Worm (Caenorhabditis elegans) whole organism, L1 larva: ENCODE data around the gene tre-4.
A peak's percentile ranks its signal among the peaks of the same experiment; 100 is the strongest.

Experiments
- C04F5.9 ChIP-seq: sonication (generic microtip); optimal IDR thresholded peaks from 2 replicates; lab custom pipeline; 2016; ENCODE audit warnings: missing genetic modification characterization, missing compliant biosample characterization
- F16B12.6 ChIP-seq: fragments of 150-350 bp; optimal IDR thresholded peaks from 2 replicates; lab custom pipeline; 2014; ENCODE audit warnings: missing biosample characterization, missing genetic modification characterization
- Y116A8C.19 ChIP-seq: sonication (generic microtip); optimal IDR thresholded peaks from 2 replicates; lab custom pipeline; 2016; ENCODE audit warnings: missing compliant biosample characterization, missing genetic modification characterization, borderline replicate concordance
- alr-1 ChIP-seq: fragments of 200-800 bp; sonication (Bioruptor generic); optimal IDR thresholded peaks from 2 replicates; lab custom pipeline; 2018; ENCODE audit warnings: borderline replicate concordance, mild to moderate bottlenecking, missing genetic modification characterization, missing compliant biosample characterization
- aly-2 ChIP-seq: fragments of 150-350 bp; optimal IDR thresholded peaks from 2 replicates; lab custom pipeline; 2014; ENCODE audit warnings: missing biosample characterization, missing genetic modification characterization
- blmp-1 ChIP-seq: fragments of 150-350 bp; optimal IDR thresholded peaks from 2 replicates; lab custom pipeline; 2014; ENCODE audit warnings: missing biosample characterization, missing genetic modification characterization
- ceh-63 ChIP-seq: fragments of 200-800 bp; sonication (Bioruptor generic); optimal IDR thresholded peaks from 2 replicates; lab custom pipeline; 2018; ENCODE audit warnings: mild to moderate bottlenecking, missing genetic modification characterization, missing compliant biosample characterization
- ceh-8 ChIP-seq: fragments of 200-800 bp; sonication (Bioruptor generic); optimal IDR thresholded peaks from 2 replicates; lab custom pipeline; 2018; ENCODE audit warnings: mild to moderate bottlenecking, missing genetic modification characterization, moderate library complexity, missing compliant biosample characterization
- ceh-82 ChIP-seq, 3 experiments: fragments of 150-350 bp in 1 of 3; sonication (generic microtip) in 2 of 3; optimal IDR thresholded peaks; 2 replicates each; lab custom pipeline; 2014 to 2017; ENCODE audit warnings: missing biosample characterization in 3 of 3, missing genetic modification characterization in 3 of 3
- ceh-88 ChIP-seq: fragments of 200-800 bp; sonication (Bioruptor generic); IDR thresholded peaks from 2 replicates; pipeline ENCODE4 v1.3.6; 2022; ENCODE audit warnings: missing genetic modification characterization, missing compliant biosample characterization
- ces-1 ChIP-seq: fragments of 150-350 bp; optimal IDR thresholded peaks from 2 replicates; lab custom pipeline; 2014; ENCODE audit warnings: missing biosample characterization, missing genetic modification reagents, missing genetic modification characterization
- dpl-1 ChIP-seq, 3 experiments: fragments of 150-350 bp in 2 of 3; sonication (generic microtip) in 1 of 3; optimal IDR thresholded peaks; 2 replicates each; lab custom pipeline; 2014 to 2017; ENCODE audit warnings: missing biosample characterization in 3 of 3, missing genetic modification characterization in 3 of 3, missing genetic modification reagents in 3 of 3
- egl-27 ChIP-seq, 2 experiments: fragments of 150-350 bp in 1 of 2; sonication (generic microtip); optimal IDR thresholded peaks; 3 replicates each; lab custom pipeline; 2017 to 2018; ENCODE audit warnings: missing biosample characterization in 2 of 2, missing genetic modification characterization in 2 of 2, missing genetic modification reagents in 2 of 2
- elt-2 ChIP-seq: sonication (generic microtip); optimal IDR thresholded peaks from 2 replicates; lab custom pipeline; 2016; ENCODE audit warnings: missing genetic modification characterization, mild to moderate bottlenecking, inconsistent platforms, missing compliant biosample characterization, missing genetic modification reagents
- elt-3 ChIP-seq, 6 experiments: fragments of 150-350 bp in 1 of 6; sonication (generic microtip); optimal IDR thresholded peaks; 2 replicates each; lab custom pipeline; 2017 to 2018; ENCODE audit warnings: missing biosample characterization in 6 of 6, missing genetic modification characterization in 6 of 6, inconsistent platforms in 1 of 6
- fkh-8 ChIP-seq: sonication (generic microtip); optimal IDR thresholded peaks from 2 replicates; lab custom pipeline; 2016; ENCODE audit warnings: mild to moderate bottlenecking, missing genetic modification characterization, missing compliant biosample characterization
- fos-1 ChIP-seq: fragments of 150-350 bp; optimal IDR thresholded peaks from 2 replicates; lab custom pipeline; 2014; ENCODE audit warnings: missing biosample characterization, missing genetic modification characterization
- hlh-17 ChIP-seq: fragments of 200-800 bp; sonication (Bioruptor generic); optimal IDR thresholded peaks from 2 replicates; lab custom pipeline; 2018; ENCODE audit warnings: missing genetic modification characterization, mild to moderate bottlenecking, missing compliant biosample characterization, moderate library complexity, borderline replicate concordance
- irx-1 ChIP-seq: sonication (generic microtip); optimal IDR thresholded peaks from 2 replicates; lab custom pipeline; 2016; ENCODE audit warnings: missing genetic modification characterization, missing compliant biosample characterization
- jun-1 ChIP-seq: fragments of 150-350 bp; optimal IDR thresholded peaks from 2 replicates; lab custom pipeline; 2014; ENCODE audit warnings: missing biosample characterization, missing genetic modification reagents, missing genetic modification characterization
- lin-35 ChIP-seq, 2 experiments: fragments of 150-350 bp; optimal IDR thresholded peaks; 2 replicates each; lab custom pipeline; 2014; ENCODE audit warnings: missing biosample characterization in 2 of 2, missing genetic modification characterization in 2 of 2, missing genetic modification reagents in 2 of 2
- lin-39 ChIP-seq: fragments of 150-350 bp; optimal IDR thresholded peaks from 2 replicates; lab custom pipeline; 2014; ENCODE audit warnings: missing biosample characterization, missing genetic modification reagents, missing genetic modification characterization
- mdl-1 ChIP-seq, 2 experiments: fragments of 150-350 bp; optimal IDR thresholded peaks; 2 replicates each; lab custom pipeline; 2014 to 2017; ENCODE audit warnings: missing biosample characterization in 2 of 2, missing genetic modification characterization in 2 of 2, inconsistent platforms in 1 of 2
- mef-2 ChIP-seq: fragments of 150-350 bp; optimal IDR thresholded peaks from 2 replicates; lab custom pipeline; 2014; ENCODE audit warnings: missing biosample characterization, missing genetic modification characterization
- mep-1 ChIP-seq: fragments of 150-350 bp; optimal IDR thresholded peaks from 2 replicates; lab custom pipeline; 2014; ENCODE audit warnings: missing biosample characterization, missing genetic modification characterization
- nhr-11 ChIP-seq: fragments of 150-350 bp; optimal IDR thresholded peaks from 2 replicates; lab custom pipeline; 2014; ENCODE audit warnings: missing biosample characterization, missing genetic modification characterization
- nhr-12 ChIP-seq: sonication (generic microtip); optimal IDR thresholded peaks from 2 replicates; lab custom pipeline; 2017; ENCODE audit warnings: missing biosample characterization, missing genetic modification characterization
- nhr-19 ChIP-seq: fragments of 200-800 bp; sonication (Bioruptor generic); conservative IDR thresholded peaks from 2 replicates; pipeline ENCODE4 v1.3.6; 2022; ENCODE audit warnings: missing genetic modification characterization, missing compliant biosample characterization
- nhr-20 ChIP-seq: sonication (generic microtip); optimal IDR thresholded peaks from 2 replicates; lab custom pipeline; 2016; ENCODE audit warnings: mild to moderate bottlenecking, missing genetic modification characterization, missing compliant biosample characterization
- nhr-28 ChIP-seq: fragments of 150-350 bp; optimal IDR thresholded peaks from 2 replicates; lab custom pipeline; 2014; ENCODE audit warnings: missing biosample characterization, missing genetic modification characterization
- nhr-47 ChIP-seq: sonication (generic microtip); optimal IDR thresholded peaks from 2 replicates; lab custom pipeline; 2016; ENCODE audit warnings: mild to moderate bottlenecking, missing genetic modification characterization, moderate library complexity, missing compliant biosample characterization
- nhr-76 ChIP-seq: sonication (generic microtip); optimal IDR thresholded peaks from 2 replicates; lab custom pipeline; 2017; ENCODE audit warnings: missing biosample characterization, missing genetic modification characterization
- nhr-77 ChIP-seq: fragments of 150-350 bp; optimal IDR thresholded peaks from 2 replicates; lab custom pipeline; 2014; ENCODE audit warnings: missing biosample characterization, missing genetic modification characterization
- nhr-84 ChIP-seq: sonication (generic microtip); optimal IDR thresholded peaks from 2 replicates; lab custom pipeline; 2017; ENCODE audit warnings: missing biosample characterization, missing genetic modification characterization
- nhr-85 ChIP-seq: sonication (generic microtip); peaks from one replicate; lab custom pipeline; 2016; ENCODE audit warnings: missing genetic modification characterization, inconsistent platforms, missing compliant biosample characterization
- nhr-90 ChIP-seq: sonication (generic microtip); optimal IDR thresholded peaks from 2 replicates; lab custom pipeline; 2016; ENCODE audit warnings: mild to moderate bottlenecking, missing genetic modification characterization, missing compliant biosample characterization; ENCODE audit not compliant: poor library complexity
- pag-3 ChIP-seq: sonication (generic microtip); optimal IDR thresholded peaks from 2 replicates; lab custom pipeline; 2017; ENCODE audit warnings: missing genetic modification characterization, mild to moderate bottlenecking, missing compliant biosample characterization, antibody characterized with exemption, borderline replicate concordance; ENCODE audit not compliant: insufficient read depth
- rnt-1 ChIP-seq: sonication (generic microtip); optimal IDR thresholded peaks from 2 replicates; lab custom pipeline; 2016; ENCODE audit warnings: mild to moderate bottlenecking, missing genetic modification characterization, moderate library complexity, missing compliant biosample characterization
- skn-1 ChIP-seq: fragments of 150-350 bp; optimal IDR thresholded peaks from 2 replicates; lab custom pipeline; 2014; ENCODE audit warnings: missing biosample characterization, missing genetic modification characterization
- snpc-4 ChIP-seq: fragments of 150-350 bp; optimal IDR thresholded peaks from 2 replicates; lab custom pipeline; 2014; ENCODE audit warnings: missing biosample characterization, missing genetic modification characterization
- snu-23 ChIP-seq: sonication (generic microtip); optimal IDR thresholded peaks from 2 replicates; lab custom pipeline; 2016; ENCODE audit warnings: missing genetic modification characterization, missing compliant biosample characterization
- sox-4 ChIP-seq: sonication (generic microtip); optimal IDR thresholded peaks from 2 replicates; lab custom pipeline; 2016; ENCODE audit warnings: missing genetic modification characterization, missing compliant biosample characterization
- tbx-2 ChIP-seq: sonication (generic microtip); optimal IDR thresholded peaks from 2 replicates; lab custom pipeline; 2016; ENCODE audit warnings: missing genetic modification characterization, missing compliant biosample characterization
- tlp-1 ChIP-seq: fragments of 150-350 bp; optimal IDR thresholded peaks from 2 replicates; lab custom pipeline; 2014; ENCODE audit warnings: missing biosample characterization, missing genetic modification characterization
- unc-130 ChIP-seq: fragments of 150-350 bp; optimal IDR thresholded peaks from 2 replicates; lab custom pipeline; 2017; ENCODE audit warnings: missing biosample characterization, missing genetic modification characterization, inconsistent platforms
- unc-62 ChIP-seq: fragments of 150-350 bp; optimal IDR thresholded peaks from 2 replicates; lab custom pipeline; 2014; ENCODE audit warnings: missing biosample characterization, missing genetic modification reagents, missing genetic modification characterization
- unc-86 ChIP-seq: sonication (generic microtip); optimal IDR thresholded peaks from 2 replicates; lab custom pipeline; 2016; ENCODE audit warnings: missing genetic modification characterization, missing compliant biosample characterization
- zip-4 ChIP-seq: fragments of 200-800 bp; sonication (Bioruptor generic); optimal IDR thresholded peaks from 2 replicates; lab custom pipeline; 2018; ENCODE audit warnings: mild to moderate bottlenecking, missing genetic modification characterization, moderate library complexity, missing compliant biosample characterization
- ztf-11 ChIP-seq, 2 experiments: sonication (generic microtip); optimal IDR thresholded peaks; 2 replicates each; lab custom pipeline; 2016 to 2017; ENCODE audit warnings: missing genetic modification characterization in 2 of 2, missing biosample characterization in 1 of 2, missing compliant biosample characterization in 1 of 2
- ztf-4 ChIP-seq: fragments of 150-350 bp; optimal IDR thresholded peaks from 2 replicates; lab custom pipeline; 2014; ENCODE audit warnings: missing biosample characterization, missing genetic modification characterization

tre-4 gene

ce11 chrX:13514384-13514783, 42.4 kb downstream of the tre-4 start (continued):
- TF ChIP-seq irx-1 = peak; percentile 95
- TF ChIP-seq nhr-77 (tag; lab: Kevin White, UChicago) = peak; percentile 87
- peak; percentile 97 for TF ChIP-seq snu-23 (GFP tag; lab: Kevin White, UChicago)
- no peak for TF ChIP-seq tlp-1 (tag; lab: Kevin White, UChicago)
- TF ChIP-seq nhr-12 (tag; lab: Kevin White, UChicago) = no peak
- TF ChIP-seq fkh-8 (tag; lab: Kevin White, UChicago) = peak; percentile 82
- no peak for TF ChIP-seq ceh-63 (GFP tag; lab: Kevin White, UChicago)
- no peak for TF ChIP-seq unc-130
- peak in 3 of 6 experiments; percentile 13 to 95 (median 70) for TF ChIP-seq elt-3 (tag; optimal IDR thresholded peaks at IDR 0.05; lab: Kevin White, UChicago)
- TF ChIP-seq nhr-20 (tag; lab: Kevin White, UChicago) = peak; percentile 91
- TF ChIP-seq F16B12.6 (tag; lab: Kevin White, UChicago) = no peak
- peak; percentile 79 for TF ChIP-seq elt-2 (tag; lab: Kevin White, UChicago)
- TF ChIP-seq ceh-88 (GFP tag; lab: Robert Waterston, UW) = peak; percentile 80
- TF ChIP-seq lin-39 (tag; lab: Kevin White, UChicago) = peak; percentile 96
- peak; percentile 95 for TF ChIP-seq nhr-11 (tag; lab: Kevin White, UChicago)
- TF ChIP-seq mep-1 = peak; percentile 94
- TF ChIP-seq nhr-28 (tag; lab: Kevin White, UChicago) = no peak
- peak in 1 of 2 experiments; percentile 27 for TF ChIP-seq mdl-1 (tag; optimal IDR thresholded peaks at IDR 0.05; lab: Kevin White, UChicago)
- TF ChIP-seq unc-86 (tag; lab: Kevin White, UChicago) = peak; percentile 75
- TF ChIP-seq fos-1 = peak; percentile 93
- TF ChIP-seq ztf-4 (tag; lab: Kevin White, UChicago) = peak; percentile 90
- no peak for TF ChIP-seq unc-62 (GFP tag; lab: Kevin White, UChicago)
- TF ChIP-seq ces-1 (GFP tag; lab: Kevin White, UChicago) = no peak
- peak; percentile 91 for TF ChIP-seq tbx-2 (tag; lab: Kevin White, UChicago)
- TF ChIP-seq nhr-76 (tag; lab: Kevin White, UChicago) = no peak
- TF ChIP-seq hlh-17 (GFP tag; lab: Kevin White, UChicago) = no peak
- TF ChIP-seq skn-1 = peak; percentile 91
- TF ChIP-seq mef-2 = peak; percentile 61
- TF ChIP-seq nhr-84 (tag; lab: Kevin White, UChicago) = no peak
- peak; percentile 91 for TF ChIP-seq zip-4
- no peak for TF ChIP-seq alr-1 (tag; lab: Kevin White, UChicago)
- TF ChIP-seq pag-3 = no peak
- TF ChIP-seq, all 84 proteins: peak for 61

- TF ChIP-seq ceh-63 (GFP tag; lab: Kevin White, UChicago) = no peak
- TF ChIP-seq tbx-2 (tag; lab: Kevin White, UChicago) = peak; percentile 36
- peak; percentile 79 for TF ChIP-seq nhr-85 (tag; lab: Kevin White, UChicago)
- TF ChIP-seq nhr-77 (tag; lab: Kevin White, UChicago) = peak; percentile 11
- peak in 1 of 2 experiments; percentile 48 for TF ChIP-seq egl-27 (tag; optimal IDR thresholded peaks at IDR 0.05; lab: Kevin White, UChicago)
- peak in 1 of 3 experiments; percentile 52 for TF ChIP-seq ceh-82 (tag; optimal IDR thresholded peaks at IDR 0.05; lab: Kevin White, UChicago)
- TF ChIP-seq ceh-8 = no peak
- peak; percentile 14 for TF ChIP-seq snpc-4 (tag; lab: Kevin White, UChicago)
- peak in 1 of 2 experiments; percentile 41 for TF ChIP-seq ztf-11 (tag; optimal IDR thresholded peaks at IDR 0.05; lab: Kevin White, UChicago)
- peak in 1 of 3 experiments; percentile 9 for TF ChIP-seq dpl-1 (GFP tag; optimal IDR thresholded peaks at IDR 0.05; lab: Kevin White, UChicago)
- TF ChIP-seq mep-1 = peak; percentile 34
- TF ChIP-seq Y116A8C.19 (tag; lab: Kevin White, UChicago) = no peak
- peak; percentile 30 for TF ChIP-seq rnt-1 (tag; lab: Kevin White, UChicago)
- peak; percentile 30 for TF ChIP-seq nhr-47 (tag; lab: Kevin White, UChicago)
- TF ChIP-seq C04F5.9 = no peak
- peak; percentile 23 to 33 for TF ChIP-seq lin-35 (GFP tag; optimal IDR thresholded peaks at IDR 0.05; lab: Kevin White, UChicago)
- no peak for TF ChIP-seq sox-4 (tag; lab: Kevin White, UChicago)
- TF ChIP-seq nhr-90 (tag; lab: Kevin White, UChicago) = peak; percentile 9
- TF ChIP-seq blmp-1 = peak; percentile 10
- no peak for TF ChIP-seq nhr-19 (GFP tag; lab: Robert Waterston, UW)
- TF ChIP-seq aly-2 (tag; lab: Kevin White, UChicago) = no peak
- peak; percentile 38 for TF ChIP-seq jun-1
Observed at ce11 chrX:13518861-13519713, 47.1 kb downstream of the tre-4 start, which contains the start of the genes cdk-4 and F18H3.1. Gene cdk-4 (minus strand): TSS chrX:13518911. Gene F18H3.1 (plus strand): TSS chrX:13519663.
